Worm (Caenorhabditis elegans) whole organism, L1 larva: ENCODE measurements around the gene mpz-5.

Source experiments
- C04F5.9 ChIP-seq: sonication (generic microtip); optimal IDR thresholded peaks from 2 replicates; lab custom pipeline; 2016; ENCODE audit warnings: missing genetic modification characterization, missing compliant biosample characterization
- F16B12.6 ChIP-seq: fragments of 150-350 bp; optimal IDR thresholded peaks from 2 replicates; lab custom pipeline; 2014; ENCODE audit warnings: missing biosample characterization, missing genetic modification characterization
- Y116A8C.19 ChIP-seq: sonication (generic microtip); optimal IDR thresholded peaks from 2 replicates; lab custom pipeline; 2016; ENCODE audit warnings: missing compliant biosample characterization, missing genetic modification characterization, borderline replicate concordance
- aha-1 ChIP-seq: fragments of 150-350 bp; optimal IDR thresholded peaks from 2 replicates; lab custom pipeline; 2014; ENCODE audit warnings: missing biosample characterization, missing genetic modification characterization
- alr-1 ChIP-seq: fragments of 200-800 bp; sonication (Bioruptor generic); optimal IDR thresholded peaks from 2 replicates; lab custom pipeline; 2018; ENCODE audit warnings: borderline replicate concordance, mild to moderate bottlenecking, missing genetic modification characterization, missing compliant biosample characterization
- blmp-1 ChIP-seq: fragments of 150-350 bp; optimal IDR thresholded peaks from 2 replicates; lab custom pipeline; 2014; ENCODE audit warnings: missing biosample characterization, missing genetic modification characterization
- ceh-90 ChIP-seq: sonication (generic microtip); optimal IDR thresholded peaks from 2 replicates; lab custom pipeline; 2016; ENCODE audit warnings: missing genetic modification characterization, missing compliant biosample characterization
- dpl-1 ChIP-seq, 3 experiments: fragments of 150-350 bp in 2 of 3; sonication (generic microtip) in 1 of 3; optimal IDR thresholded peaks; 2 replicates each; lab custom pipeline; 2014 to 2017; ENCODE audit warnings: missing biosample characterization in 3 of 3, missing genetic modification characterization in 3 of 3, missing genetic modification reagents in 3 of 3
- dsc-1 ChIP-seq: sonication (generic microtip); optimal IDR thresholded peaks from 2 replicates; lab custom pipeline; 2016; ENCODE audit warnings: mild to moderate bottlenecking, missing genetic modification characterization, missing compliant biosample characterization
- efl-1 ChIP-seq, 4 experiments: fragments of 150-350 bp; optimal IDR thresholded peaks in 3 of 4; peaks in 1 of 4; 1 replicate in 1 of 4; 2 replicates in 3 of 4; lab custom pipeline; 2014; ENCODE audit warnings: missing biosample characterization in 2 of 4, missing genetic modification characterization in 2 of 4, missing genetic modification reagents in 2 of 4
- efl-3 ChIP-seq: fragments of 200-800 bp; sonication (Bioruptor generic); optimal IDR thresholded peaks from 2 replicates; lab custom pipeline; 2018; ENCODE audit warnings: mild to moderate bottlenecking, missing genetic modification characterization, missing compliant biosample characterization
- elt-3 ChIP-seq, 6 experiments: fragments of 150-350 bp in 1 of 6; sonication (generic microtip); optimal IDR thresholded peaks; 2 replicates each; lab custom pipeline; 2017 to 2018; ENCODE audit warnings: missing biosample characterization in 6 of 6, missing genetic modification characterization in 6 of 6, inconsistent platforms in 1 of 6
- fkh-8 ChIP-seq: sonication (generic microtip); optimal IDR thresholded peaks from 2 replicates; lab custom pipeline; 2016; ENCODE audit warnings: mild to moderate bottlenecking, missing genetic modification characterization, missing compliant biosample characterization
- fos-1 ChIP-seq: fragments of 150-350 bp; optimal IDR thresholded peaks from 2 replicates; lab custom pipeline; 2014; ENCODE audit warnings: missing biosample characterization, missing genetic modification characterization
- grh-1 ChIP-seq: fragments of 200-800 bp; sonication (Bioruptor generic); IDR thresholded peaks from 2 replicates; pipeline ENCODE4 v1.3.6; 2022; ENCODE audit warnings: missing genetic modification reagents, missing genetic modification characterization, missing compliant biosample characterization
- jun-1 ChIP-seq: fragments of 150-350 bp; optimal IDR thresholded peaks from 2 replicates; lab custom pipeline; 2014; ENCODE audit warnings: missing biosample characterization, missing genetic modification reagents, missing genetic modification characterization
- lin-13 ChIP-seq: fragments of 150-350 bp; optimal IDR thresholded peaks from 2 replicates; lab custom pipeline; 2014; ENCODE audit warnings: missing biosample characterization, missing genetic modification reagents, missing genetic modification characterization
- lin-14 ChIP-seq: fragments of 200-800 bp; sonication (Bioruptor generic); optimal IDR thresholded peaks from 2 replicates; lab custom pipeline; 2018; ENCODE audit warnings: mild to moderate bottlenecking, missing genetic modification characterization, moderate library complexity, missing compliant biosample characterization
- lin-39 ChIP-seq: fragments of 150-350 bp; optimal IDR thresholded peaks from 2 replicates; lab custom pipeline; 2014; ENCODE audit warnings: missing biosample characterization, missing genetic modification reagents, missing genetic modification characterization
- mef-2 ChIP-seq: fragments of 150-350 bp; optimal IDR thresholded peaks from 2 replicates; lab custom pipeline; 2014; ENCODE audit warnings: missing biosample characterization, missing genetic modification characterization
- nhr-11 ChIP-seq: fragments of 150-350 bp; optimal IDR thresholded peaks from 2 replicates; lab custom pipeline; 2014; ENCODE audit warnings: missing biosample characterization, missing genetic modification characterization
- nhr-19 ChIP-seq: fragments of 200-800 bp; sonication (Bioruptor generic); conservative IDR thresholded peaks from 2 replicates; pipeline ENCODE4 v1.3.6; 2022; ENCODE audit warnings: missing genetic modification characterization, missing compliant biosample characterization
- nhr-20 ChIP-seq: sonication (generic microtip); optimal IDR thresholded peaks from 2 replicates; lab custom pipeline; 2016; ENCODE audit warnings: mild to moderate bottlenecking, missing genetic modification characterization, missing compliant biosample characterization
- nhr-47 ChIP-seq: sonication (generic microtip); optimal IDR thresholded peaks from 2 replicates; lab custom pipeline; 2016; ENCODE audit warnings: mild to moderate bottlenecking, missing genetic modification characterization, moderate library complexity, missing compliant biosample characterization
- nhr-71 ChIP-seq: sonication (generic microtip); optimal IDR thresholded peaks from 2 replicates; lab custom pipeline; 2016; ENCODE audit warnings: mild to moderate bottlenecking, missing genetic modification characterization, moderate library complexity, missing compliant biosample characterization
- nhr-76 ChIP-seq: sonication (generic microtip); optimal IDR thresholded peaks from 2 replicates; lab custom pipeline; 2017; ENCODE audit warnings: missing biosample characterization, missing genetic modification characterization
- nhr-77 ChIP-seq: fragments of 150-350 bp; optimal IDR thresholded peaks from 2 replicates; lab custom pipeline; 2014; ENCODE audit warnings: missing biosample characterization, missing genetic modification characterization
- nhr-84 ChIP-seq: sonication (generic microtip); optimal IDR thresholded peaks from 2 replicates; lab custom pipeline; 2017; ENCODE audit warnings: missing biosample characterization, missing genetic modification characterization
- nhr-85 ChIP-seq: sonication (generic microtip); peaks from one replicate; lab custom pipeline; 2016; ENCODE audit warnings: missing genetic modification characterization, inconsistent platforms, missing compliant biosample characterization
- nhr-90 ChIP-seq: sonication (generic microtip); optimal IDR thresholded peaks from 2 replicates; lab custom pipeline; 2016; ENCODE audit warnings: mild to moderate bottlenecking, missing genetic modification characterization, missing compliant biosample characterization; ENCODE audit not compliant: poor library complexity
- pag-3 ChIP-seq: sonication (generic microtip); optimal IDR thresholded peaks from 2 replicates; lab custom pipeline; 2017; ENCODE audit warnings: missing genetic modification characterization, mild to moderate bottlenecking, missing compliant biosample characterization, antibody characterized with exemption, borderline replicate concordance; ENCODE audit not compliant: insufficient read depth
- pax-3 ChIP-seq: fragments of 200-800 bp; sonication (Bioruptor generic); optimal IDR thresholded peaks from 2 replicates; lab custom pipeline; 2018; ENCODE audit warnings: mild to moderate bottlenecking, missing genetic modification characterization, moderate library complexity, missing compliant biosample characterization
- pqm-1 ChIP-seq: sonication (generic microtip); optimal IDR thresholded peaks from 3 replicates; lab custom pipeline; 2017; ENCODE audit warnings: missing biosample characterization, missing genetic modification characterization
- skn-1 ChIP-seq: fragments of 150-350 bp; optimal IDR thresholded peaks from 2 replicates; lab custom pipeline; 2014; ENCODE audit warnings: missing biosample characterization, missing genetic modification characterization
- snpc-4 ChIP-seq: fragments of 150-350 bp; optimal IDR thresholded peaks from 2 replicates; lab custom pipeline; 2014; ENCODE audit warnings: missing biosample characterization, missing genetic modification characterization
- snu-23 ChIP-seq: sonication (generic microtip); optimal IDR thresholded peaks from 2 replicates; lab custom pipeline; 2016; ENCODE audit warnings: missing genetic modification characterization, missing compliant biosample characterization
- sox-4 ChIP-seq: sonication (generic microtip); optimal IDR thresholded peaks from 2 replicates; lab custom pipeline; 2016; ENCODE audit warnings: missing genetic modification characterization, missing compliant biosample characterization
- sup-37 ChIP-seq: fragments of 200-800 bp; sonication (Bioruptor generic); optimal IDR thresholded peaks from 2 replicates; lab custom pipeline; 2018; ENCODE audit warnings: mild to moderate bottlenecking, missing genetic modification characterization, missing compliant biosample characterization
- tbx-2 ChIP-seq: sonication (generic microtip); optimal IDR thresholded peaks from 2 replicates; lab custom pipeline; 2016; ENCODE audit warnings: missing genetic modification characterization, missing compliant biosample characterization
- unc-30 ChIP-seq: sonication (generic microtip); optimal IDR thresholded peaks from 2 replicates; lab custom pipeline; 2017; ENCODE audit warnings: missing biosample characterization, missing genetic modification characterization
- unc-62 ChIP-seq: fragments of 150-350 bp; optimal IDR thresholded peaks from 2 replicates; lab custom pipeline; 2014; ENCODE audit warnings: missing biosample characterization, missing genetic modification reagents, missing genetic modification characterization
- unc-86 ChIP-seq: sonication (generic microtip); optimal IDR thresholded peaks from 2 replicates; lab custom pipeline; 2016; ENCODE audit warnings: missing genetic modification characterization, missing compliant biosample characterization
- vab-15 ChIP-seq: sonication (generic microtip); optimal IDR thresholded peaks from 2 replicates; lab custom pipeline; 2017; ENCODE audit warnings: missing genotype, mild to moderate bottlenecking, missing genetic modification characterization, missing compliant biosample characterization
- zag-1 ChIP-seq: fragments of 150-350 bp; optimal IDR thresholded peaks from 2 replicates; lab custom pipeline; 2014; ENCODE audit warnings: missing biosample characterization, missing genetic modification characterization
- zip-4 ChIP-seq: fragments of 200-800 bp; sonication (Bioruptor generic); optimal IDR thresholded peaks from 2 replicates; lab custom pipeline; 2018; ENCODE audit warnings: mild to moderate bottlenecking, missing genetic modification characterization, moderate library complexity, missing compliant biosample characterization
- ztf-11 ChIP-seq, 2 experiments: sonication (generic microtip); optimal IDR thresholded peaks; 2 replicates each; lab custom pipeline; 2016 to 2017; ENCODE audit warnings: missing genetic modification characterization in 2 of 2, missing biosample characterization in 1 of 2, missing compliant biosample characterization in 1 of 2

The mpz-5 gene

ce11 chrIV:10345990-10346389, 27.6 kb downstream of the mpz-5 start (continued):
- peak in 2 of 3 experiments; percentile 32 for TF ChIP-seq dpl-1 (GFP tag; optimal IDR thresholded peaks at IDR 0.05; lab: Kevin White, UChicago)
- no peak for TF ChIP-seq ztf-11 (tag; optimal IDR thresholded peaks at IDR 0.05; lab: Kevin White, UChicago)
- peak; percentile 72 for TF ChIP-seq nhr-71 (tag; lab: Kevin White, UChicago)
- no peak for TF ChIP-seq zag-1 (tag; lab: Kevin White, UChicago)
- no peak for TF ChIP-seq C04F5.9
- peak; percentile 40 for TF ChIP-seq tbx-2 (tag; lab: Kevin White, UChicago)
- TF ChIP-seq nhr-76, result no peak
- no peak for TF ChIP-seq nhr-11 (tag; lab: Kevin White, UChicago)
- TF ChIP-seq nhr-20 (tag; lab: Kevin White, UChicago), result peak; percentile 66
- peak; percentile 93 for TF ChIP-seq blmp-1 (tag; lab: Kevin White, UChicago)
- peak; percentile 39 for TF ChIP-seq nhr-85 (tag; lab: Kevin White, UChicago)
- peak; percentile 67 for TF ChIP-seq nhr-77 (tag; lab: Kevin White, UChicago)
- no peak for TF ChIP-seq F16B12.6 (tag; lab: Kevin White, UChicago)
- TF ChIP-seq sox-4, result no peak
- TF ChIP-seq vab-15 (tag; lab: Kevin White, UChicago), result no peak
- TF ChIP-seq mef-2 (tag; lab: Kevin White, UChicago), result no peak
- peak; percentile 54 for TF ChIP-seq skn-1 (tag; lab: Kevin White, UChicago)
- peak; percentile 21 for TF ChIP-seq snpc-4 (tag; lab: Kevin White, UChicago)
- no peak for TF ChIP-seq pax-3
- TF ChIP-seq pag-3 (tag; lab: Kevin White, UChicago), result no peak
- peak; percentile 4 for TF ChIP-seq jun-1 (tag; lab: Kevin White, UChicago)
- TF ChIP-seq efl-3, result no peak
- TF ChIP-seq lin-14 (GFP tag; lab: Kevin White, UChicago), result peak; percentile 90
- no peak for TF ChIP-seq alr-1 (tag; lab: Kevin White, UChicago)
- no peak for TF ChIP-seq zip-4 (GFP tag; lab: Kevin White, UChicago)
- TF ChIP-seq fkh-8 (tag; lab: Kevin White, UChicago), result no peak
- peak in 1 of 6 experiments; percentile 79 for TF ChIP-seq elt-3 (tag; optimal IDR thresholded peaks at IDR 0.05; lab: Kevin White, UChicago)
- TF ChIP-seq fos-1 (tag; lab: Kevin White, UChicago), result peak; percentile 41
- no peak for TF ChIP-seq Y116A8C.19 (tag; lab: Kevin White, UChicago)
- no peak for TF ChIP-seq ceh-90 (tag; lab: Kevin White, UChicago)
- peak; percentile 43 to 49 for TF ChIP-seq efl-1 (optimal IDR thresholded peaks at IDR 0.05; lab: Kevin White, UChicago)
- TF ChIP-seq efl-1 (GFP tag; optimal IDR thresholded peaks at IDR 0.05 in 1 of 2; lab: Kevin White, UChicago), result peak in 1 of 2 experiments; percentile 88
- peak; percentile 15 for TF ChIP-seq nhr-90 (tag; lab: Kevin White, UChicago)
- TF ChIP-seq unc-62 (GFP tag; lab: Kevin White, UChicago), result no peak
- TF ChIP-seq lin-39, result no peak
- peak; percentile 73 for TF ChIP-seq snu-23 (GFP tag; lab: Kevin White, UChicago)
- no peak for TF ChIP-seq unc-30 (tag; lab: Kevin White, UChicago)
- TF ChIP-seq sup-37 (GFP tag; lab: Kevin White, UChicago), result no peak
- no peak for TF ChIP-seq pqm-1 (tag; lab: Kevin White, UChicago)
- no peak for TF ChIP-seq nhr-19 (GFP tag; lab: Robert Waterston, UW)
- peak; percentile 34 for TF ChIP-seq nhr-47 (tag; lab: Kevin White, UChicago)
- TF ChIP-seq grh-1 (GFP tag; lab: Robert Waterston, UW), result no peak
- TF ChIP-seq, all 84 proteins: peak for 27

DNA sequence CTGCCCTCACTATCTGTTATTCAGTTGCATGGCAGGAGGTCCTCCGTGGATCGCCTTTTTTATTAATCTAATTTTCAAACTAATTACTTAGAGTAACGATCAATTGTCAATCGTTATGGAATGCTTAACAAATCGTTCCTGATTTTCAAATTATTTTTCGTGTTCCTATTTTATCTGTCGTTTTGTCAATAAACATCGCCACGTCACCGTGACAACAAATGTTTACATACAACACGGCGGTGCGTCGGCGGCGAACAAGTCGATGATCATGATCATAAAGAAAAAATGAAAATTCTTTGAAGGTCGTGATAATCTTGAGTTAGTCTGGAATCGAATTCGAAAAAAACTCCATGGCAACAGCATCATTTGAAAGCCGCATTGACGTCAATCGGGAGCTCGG, 28.1 kb downstream of the mpz-5 start:
- TF ChIP-seq nhr-84 (tag; lab: Kevin White, UChicago) (no peak), aha-1 (tag; lab: Kevin White, UChicago) (no peak), unc-86 (tag; lab: Kevin White, UChicago) (no peak), dsc-1 (tag; lab: Kevin White, UChicago) (peak; percentile 15), lin-13 (GFP tag; lab: Kevin White, UChicago) (no peak), skn-1 (tag; lab: Kevin White, UChicago) (no peak)
